Worm (Caenorhabditis elegans) whole organism, L3 larva: ENCODE data around the gene faah-2.

Experiments
- ZK546.5 ChIP-seq: sonication (generic microtip); optimal IDR thresholded peaks from 2 replicates; lab custom pipeline; 2017; ENCODE audit warnings: missing biosample characterization, missing genetic modification characterization
- aly-2 ChIP-seq: fragments of 150-350 bp; optimal IDR thresholded peaks from 2 replicates; lab custom pipeline; 2014; ENCODE audit warnings: missing biosample characterization, missing genetic modification characterization
- ceh-16 ChIP-seq: sonication (generic microtip); optimal IDR thresholded peaks from 2 replicates; lab custom pipeline; 2017; ENCODE audit warnings: missing biosample characterization, missing genetic modification characterization
- ceh-82 ChIP-seq: fragments of 150-350 bp; optimal IDR thresholded peaks from 2 replicates; lab custom pipeline; 2014; ENCODE audit warnings: missing biosample characterization, missing genetic modification characterization
- ceh-9 ChIP-seq: sonication (generic microtip); optimal IDR thresholded peaks from 2 replicates; lab custom pipeline; 2018; ENCODE audit warnings: missing biosample characterization, missing genetic modification characterization
- daf-12 ChIP-seq: fragments of 150-350 bp; optimal IDR thresholded peaks from 2 replicates; lab custom pipeline; 2014; ENCODE audit warnings: missing biosample characterization, missing genetic modification reagents, missing genetic modification characterization
- egl-27 ChIP-seq: sonication (generic microtip); optimal IDR thresholded peaks from 4 replicates; lab custom pipeline; 2017; ENCODE audit warnings: missing biosample characterization, missing genetic modification reagents, missing genetic modification characterization
- egl-5 ChIP-seq: fragments of 150-350 bp; optimal IDR thresholded peaks from 2 replicates; lab custom pipeline; 2017; ENCODE audit warnings: missing biosample characterization, missing genetic modification reagents, missing genetic modification characterization, inconsistent platforms
- elt-1 ChIP-seq: fragments of 150-350 bp; optimal IDR thresholded peaks from 2 replicates; lab custom pipeline; 2014; ENCODE audit warnings: missing biosample characterization, missing genetic modification characterization
- elt-2 ChIP-seq: sonication (generic microtip); optimal IDR thresholded peaks from 2 replicates; lab custom pipeline; 2016; ENCODE audit warnings: missing genetic modification reagents, mild to moderate bottlenecking, missing genetic modification characterization, missing compliant biosample characterization
- elt-3 ChIP-seq, 3 experiments: fragments of 150-350 bp in 1 of 3; sonication (generic microtip) in 2 of 3; optimal IDR thresholded peaks; 2 replicates in 2 of 3; 4 replicates in 1 of 3; lab custom pipeline; 2014 to 2017; ENCODE audit warnings: missing biosample characterization in 3 of 3, missing genetic modification characterization in 3 of 3
- fkh-10 ChIP-seq: sonication (generic microtip); optimal IDR thresholded peaks from 2 replicates; lab custom pipeline; 2017; ENCODE audit warnings: missing biosample characterization, missing genetic modification reagents, missing genetic modification characterization
- fkh-2 ChIP-seq: fragments of 150-350 bp; optimal IDR thresholded peaks from 2 replicates; lab custom pipeline; 2014; ENCODE audit warnings: missing biosample characterization, missing genetic modification reagents, missing genetic modification characterization
- fos-1 ChIP-seq: fragments of 150-350 bp; optimal IDR thresholded peaks from 2 replicates; lab custom pipeline; 2014; ENCODE audit warnings: missing biosample characterization, missing genetic modification characterization
- hmg-11 ChIP-seq: sonication (generic microtip); optimal IDR thresholded peaks from 2 replicates; lab custom pipeline; 2016; ENCODE audit warnings: missing genetic modification characterization, missing compliant biosample characterization
- jun-1 ChIP-seq: fragments of 150-350 bp; optimal IDR thresholded peaks from 2 replicates; lab custom pipeline; 2014; ENCODE audit warnings: missing biosample characterization, missing genetic modification reagents, missing genetic modification characterization
- lin-15B ChIP-seq: fragments of 150-350 bp; optimal IDR thresholded peaks from 2 replicates; lab custom pipeline; 2014; ENCODE audit warnings: missing biosample characterization, missing genetic modification characterization
- lin-39 ChIP-seq: fragments of 150-350 bp; optimal IDR thresholded peaks from 2 replicates; lab custom pipeline; 2018; ENCODE audit warnings: missing biosample characterization, missing genetic modification reagents, missing genetic modification characterization
- lsy-12 ChIP-seq: sonication (generic microtip); optimal IDR thresholded peaks from 2 replicates; lab custom pipeline; 2016; ENCODE audit warnings: mild to moderate bottlenecking, missing genetic modification characterization, missing compliant biosample characterization
- mdl-1 ChIP-seq: fragments of 150-350 bp; optimal IDR thresholded peaks from 2 replicates; lab custom pipeline; 2014; ENCODE audit warnings: missing biosample characterization, missing genetic modification characterization
- nfya-1 ChIP-seq: sonication (generic microtip); optimal IDR thresholded peaks from 2 replicates; lab custom pipeline; 2017; ENCODE audit warnings: missing genetic modification characterization, mild to moderate bottlenecking, missing compliant biosample characterization, antibody characterized with exemption, moderate library complexity; ENCODE audit not compliant: insufficient read depth
- nhr-11 ChIP-seq: fragments of 150-350 bp; optimal IDR thresholded peaks from 2 replicates; lab custom pipeline; 2014; ENCODE audit warnings: missing biosample characterization, missing genetic modification characterization
- nhr-23 ChIP-seq: fragments of 150-350 bp; optimal IDR thresholded peaks from 2 replicates; lab custom pipeline; 2014; ENCODE audit warnings: missing biosample characterization, missing genetic modification reagents, missing genetic modification characterization
- nhr-237 ChIP-seq: fragments of 150-350 bp; optimal IDR thresholded peaks from 2 replicates; lab custom pipeline; 2014; ENCODE audit warnings: missing biosample characterization, missing genetic modification characterization
- nhr-25 ChIP-seq: sonication (generic microtip); optimal IDR thresholded peaks from 2 replicates; lab custom pipeline; 2017; ENCODE audit warnings: missing biosample characterization, missing genetic modification characterization
- nhr-28 ChIP-seq: fragments of 150-350 bp; optimal IDR thresholded peaks from 2 replicates; lab custom pipeline; 2014; ENCODE audit warnings: missing biosample characterization, missing genetic modification characterization
- nhr-43 ChIP-seq: sonication (generic microtip); optimal IDR thresholded peaks from 2 replicates; lab custom pipeline; 2016; ENCODE audit warnings: mild to moderate bottlenecking, missing genetic modification characterization, missing compliant biosample characterization; ENCODE audit not compliant: poor library complexity, severe bottlenecking
- nhr-67 ChIP-seq: fragments of 150-350 bp; optimal IDR thresholded peaks from 2 replicates; lab custom pipeline; 2014; ENCODE audit warnings: missing biosample characterization, missing genetic modification characterization
- nhr-76 ChIP-seq: fragments of 150-350 bp; sonication (generic microtip); optimal IDR thresholded peaks from 5 replicates; lab custom pipeline; 2014; ENCODE audit warnings: missing biosample characterization, missing genetic modification characterization
- nhr-77 ChIP-seq: fragments of 150-350 bp; optimal IDR thresholded peaks from 2 replicates; lab custom pipeline; 2014; ENCODE audit warnings: missing biosample characterization, missing genetic modification characterization
- pha-4 ChIP-seq: fragments of 150-350 bp; optimal IDR thresholded peaks from 2 replicates; lab custom pipeline; 2014; ENCODE audit warnings: missing biosample characterization, missing genetic modification reagents, missing genetic modification characterization
- sea-2 ChIP-seq: fragments of 150-350 bp; sonication (generic microtip); optimal IDR thresholded peaks from 4 replicates; lab custom pipeline; 2014; ENCODE audit warnings: missing biosample characterization, missing genetic modification reagents, missing genetic modification characterization
- skn-1 ChIP-seq: fragments of 150-350 bp; optimal IDR thresholded peaks from 2 replicates; lab custom pipeline; 2014; ENCODE audit warnings: missing biosample characterization, missing genetic modification characterization
- snpc-4 ChIP-seq: fragments of 150-350 bp; optimal IDR thresholded peaks from 2 replicates; lab custom pipeline; 2014; ENCODE audit warnings: missing biosample characterization, missing genetic modification characterization
- unc-39 ChIP-seq: sonication (generic microtip); optimal IDR thresholded peaks from 4 replicates; lab custom pipeline; 2017; ENCODE audit warnings: missing biosample characterization, missing genetic modification characterization
- unc-62 ChIP-seq: fragments of 150-350 bp; sonication (generic microtip); optimal IDR thresholded peaks from 4 replicates; lab custom pipeline; 2014; ENCODE audit warnings: missing biosample characterization, missing genetic modification reagents, missing genetic modification characterization
- zag-1 ChIP-seq: fragments of 150-350 bp; optimal IDR thresholded peaks from 2 replicates; lab custom pipeline; 2014; ENCODE audit warnings: missing biosample characterization, missing genetic modification characterization

The faah-2 gene

ce11 chrIV:8112187-8112586, 40.1 kb upstream of the faah-2 start, which contains the start of gene Y42H9AR.4 (continued):
- TF ChIP-seq ceh-16 (tag; lab: Kevin White, UChicago) (no peak), elt-1 (tag; lab: Kevin White, UChicago) (no peak), zag-1 (tag; lab: Kevin White, UChicago) (no peak), nhr-76 (no peak), nhr-237 (tag; lab: Kevin White, UChicago) (no peak), nhr-77 (tag; lab: Kevin White, UChicago) (no peak), unc-39 (no peak), nhr-28 (tag; lab: Kevin White, UChicago) (no peak), lin-15B (tag; lab: Kevin White, UChicago) (no peak)

DNA sequence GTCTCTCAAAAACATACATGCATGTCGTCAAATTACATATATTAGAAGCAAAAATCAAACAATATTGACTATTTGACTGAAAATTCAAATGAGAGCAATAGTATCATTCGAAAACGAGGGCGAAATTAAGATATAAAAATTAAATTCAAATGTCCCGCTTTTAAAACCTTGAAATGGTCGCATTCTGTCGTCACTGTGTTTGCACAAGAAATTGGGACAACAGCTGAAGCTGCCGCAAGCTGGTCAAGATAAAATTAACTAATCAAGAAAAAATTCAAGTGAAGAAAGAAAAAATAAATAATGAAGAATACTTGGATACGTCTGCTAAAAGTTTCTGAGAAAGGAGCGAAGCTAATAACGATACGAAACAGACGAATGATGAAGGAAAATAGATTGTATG, 39.6 kb upstream of the faah-2 start:
- TF ChIP-seq pha-4 (tag; lab: Kevin White, UChicago), result peak; percentile 48
- TF ChIP-seq nfya-1 (tag; lab: Kevin White, UChicago), result no peak

DNA sequence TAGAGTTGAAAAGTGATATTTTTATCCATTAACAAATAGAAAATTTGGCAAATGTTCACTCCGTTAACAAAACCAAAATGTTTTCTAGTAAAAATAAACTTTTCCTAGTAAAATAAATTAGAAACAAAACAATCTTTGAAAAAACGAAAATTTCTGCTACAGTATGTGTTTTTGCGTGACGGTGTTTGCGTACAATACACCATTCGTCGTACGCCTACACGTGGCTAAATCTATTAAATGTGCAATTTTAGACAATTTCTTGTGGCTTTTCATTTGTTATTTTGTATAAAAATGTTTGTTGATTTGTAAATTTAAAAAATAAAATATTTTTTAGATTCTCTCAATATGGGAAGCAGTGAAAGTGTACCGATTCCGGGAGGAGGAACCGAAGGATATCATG, 39.1 kb upstream of the faah-2 start, which contains the start of gene Y42H9AR.1:
Gene Y42H9AR.1, plus strand, starts transcription at position 233 of the 400 bp plus-strand sequence.
- peak; percentile 0 for TF ChIP-seq nhr-25 (tag; lab: Kevin White, UChicago)
- TF ChIP-seq nfya-1 (tag; lab: Kevin White, UChicago), result peak; percentile 23
- TF ChIP-seq nhr-23 (tag; lab: Kevin White, UChicago), result no peak
- peak; percentile 48 for TF ChIP-seq hmg-11 (tag; lab: Kevin White, UChicago)

DNA sequence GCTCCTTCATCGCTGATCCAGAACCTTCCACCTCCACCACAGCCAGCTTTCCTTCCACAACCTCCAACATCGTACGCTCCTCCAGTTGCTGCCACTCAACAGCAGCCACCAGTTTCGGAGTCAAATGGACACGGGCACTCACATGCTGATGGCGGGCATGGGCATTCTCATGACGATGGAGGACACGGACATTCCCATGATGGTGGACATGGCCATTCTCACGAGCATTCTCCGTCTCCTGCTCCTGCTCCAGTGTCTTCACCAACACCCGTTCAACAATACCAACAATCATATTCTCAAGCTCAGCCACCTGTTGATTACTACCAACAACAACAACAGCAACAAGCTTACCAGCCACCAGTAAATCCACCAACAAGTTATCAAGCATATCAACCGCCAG, 37.7 kb upstream of the faah-2 start:
- TF ChIP-seq hmg-11 (tag; lab: Kevin White, UChicago) (no peak), nfya-1 (tag; lab: Kevin White, UChicago) (no peak), lsy-12 (no peak), sea-2 (GFP tag; lab: Kevin White, UChicago) (no peak), ceh-82 (no peak), elt-3 (tag; optimal IDR thresholded peaks at IDR 0.05; lab: Kevin White, UChicago) (no peak), jun-1 (tag; lab: Kevin White, UChicago) (no peak), unc-62 (GFP tag; lab: Kevin White, UChicago) (no peak), ceh-9 (tag; lab: Kevin White, UChicago) (no peak), elt-1 (tag; lab: Kevin White, UChicago) (no peak), skn-1 (no peak), nhr-43 (tag; lab: Kevin White, UChicago) (no peak), egl-27 (no peak), nhr-23 (tag; lab: Kevin White, UChicago) (no peak)

DNA sequence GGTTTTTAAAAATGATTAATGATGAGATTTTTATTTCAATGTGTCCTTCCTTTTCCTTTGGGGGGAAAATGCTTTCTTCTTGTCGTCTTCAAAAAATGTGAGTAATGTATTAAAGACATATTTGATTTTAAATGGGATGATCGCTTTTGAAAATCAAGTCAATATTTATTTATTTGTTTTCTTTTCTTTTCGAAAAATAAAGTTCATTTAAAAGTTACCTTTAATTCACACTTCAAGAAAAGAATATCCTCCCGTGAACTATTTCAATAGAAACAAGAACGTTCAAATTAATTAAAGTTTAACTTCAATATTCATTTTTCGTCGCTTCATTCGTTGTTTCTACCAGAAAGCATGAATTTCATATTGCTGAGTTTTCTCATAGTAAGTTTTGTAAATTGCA, 36.8 kb upstream of the faah-2 start, which contains the start of gene irld-8:
Gene irld-8, plus strand, starts transcription at position 301 of the 400 bp plus-strand sequence.
- no peak for TF ChIP-seq mdl-1 (tag; lab: Kevin White, UChicago)
- no peak for TF ChIP-seq nhr-67 (tag; lab: Kevin White, UChicago)
- TF ChIP-seq nhr-28 (tag; lab: Kevin White, UChicago), result no peak
- TF ChIP-seq nhr-76, result no peak
- no peak for TF ChIP-seq unc-62 (GFP tag; lab: Kevin White, UChicago)
- TF ChIP-seq nhr-25 (tag; lab: Kevin White, UChicago), result no peak
- no peak for TF ChIP-seq egl-27
- TF ChIP-seq aly-2, result no peak
- TF ChIP-seq nfya-1 (tag; lab: Kevin White, UChicago), result no peak
- TF ChIP-seq lin-15B (tag; lab: Kevin White, UChicago), result no peak
- no peak for TF ChIP-seq unc-39
- no peak for TF ChIP-seq daf-12 (tag; lab: Kevin White, UChicago)

- TF ChIP-seq fkh-2 (tag; lab: Kevin White, UChicago) (no peak), ZK546.5 (no peak), lsy-12 (no peak), elt-2 (tag; lab: Kevin White, UChicago) (no peak), unc-62 (GFP tag; lab: Kevin White, UChicago) (no peak), egl-5 (tag; lab: Kevin White, UChicago) (no peak), lin-39 (tag; lab: Kevin White, UChicago) (no peak), ceh-82 (no peak), fkh-10 (GFP tag; lab: Kevin White, UChicago) (no peak), jun-1 (tag; lab: Kevin White, UChicago) (no peak), nhr-28 (tag; lab: Kevin White, UChicago) (no peak), daf-12 (tag; lab: Kevin White, UChicago) (no peak), nhr-11 (no peak), fos-1 (tag; lab: Kevin White, UChicago) (no peak), hmg-11 (tag; lab: Kevin White, UChicago) (no peak), snpc-4 (no peak), lin-15B (tag; lab: Kevin White, UChicago) (no peak), ceh-9 (tag; lab: Kevin White, UChicago) (no peak), pha-4 (tag; lab: Kevin White, UChicago) (no peak)
Measured at ce11 chrIV:8118790-8119189, 33.5 kb upstream of the faah-2 start, which contains the start of gene F42G8.8. TSS of gene F42G8.8 (plus strand) at chrIV:8119090.
